Fruit fly (Drosophila melanogaster) whole organism, embryonic: Measurements from ENCODE around the gene CG12992.

Experiments
- B-H2 ChIP-seq: fragments of 200-800 bp; sonication (Bioruptor generic); optimal IDR thresholded peaks from 2 replicates; lab custom pipeline; 2018; ENCODE audit warnings: missing biosample characterization, mild to moderate bottlenecking, missing genetic modification characterization
- BtbVII ChIP-seq: fragments of 200-800 bp; sonication (Bioruptor generic); optimal IDR thresholded peaks from 3 replicates; lab custom pipeline; 2017; ENCODE audit warnings: missing biosample characterization, mild to moderate bottlenecking, missing genetic modification characterization
- CG10321 ChIP-seq: fragments of 200-800 bp; sonication (Bioruptor generic); IDR thresholded peaks from 2 replicates; pipeline ENCODE4 v1.3.6; 2022; ENCODE audit warnings: missing biosample characterization, missing genetic modification characterization
- CG10979 ChIP-seq: fragments of 200-800 bp; sonication (Bioruptor generic); optimal IDR thresholded peaks from 2 replicates; lab custom pipeline; 2018; ENCODE audit warnings: missing biosample characterization, mild to moderate bottlenecking, missing genetic modification characterization, moderate library complexity
- CG11560 ChIP-seq: fragments of 200-800 bp; sonication (Bioruptor generic); IDR thresholded peaks from 3 replicates; pipeline ENCODE4 v1.3.6; 2022; ENCODE audit warnings: missing biosample characterization, missing genetic modification characterization
- CG12155 ChIP-seq: fragments of 200-800 bp; sonication (Bioruptor generic); optimal IDR thresholded peaks from 3 replicates; lab custom pipeline; 2016; ENCODE audit warnings: missing biosample characterization, missing genetic modification characterization
- CG12299 ChIP-seq: fragments of 200-800 bp; sonication (Bioruptor generic); optimal IDR thresholded peaks from 2 replicates; lab custom pipeline; 2018; ENCODE audit warnings: missing biosample characterization, mild to moderate bottlenecking, missing genetic modification characterization
- CG14441 ChIP-seq: fragments of 200-800 bp; sonication (Bioruptor generic); IDR thresholded peaks from 2 replicates; pipeline ENCODE4 v1.3.6; 2022; ENCODE audit warnings: missing biosample characterization, missing genetic modification characterization
- CG14667 ChIP-seq: fragments of 200-800 bp; sonication (Bioruptor generic); IDR thresholded peaks from 2 replicates; pipeline ENCODE4 v1.3.6; 2022; ENCODE audit warnings: missing biosample characterization, missing genetic modification characterization
- CG16863 ChIP-seq: fragments of 200-800 bp; sonication (Bioruptor generic); optimal IDR thresholded peaks from 3 replicates; lab custom pipeline; 2016; ENCODE audit warnings: missing biosample characterization, missing genetic modification characterization
- CG17328 ChIP-seq: fragments of 200-800 bp; sonication (Bioruptor generic); IDR thresholded peaks from 2 replicates; pipeline ENCODE4 v1.3.6; 2022; ENCODE audit warnings: missing biosample characterization, missing genetic modification characterization
- CG17802 ChIP-seq: fragments of 200-800 bp; sonication (Bioruptor generic); optimal IDR thresholded peaks from 2 replicates; lab custom pipeline; 2018; ENCODE audit warnings: missing biosample characterization, mild to moderate bottlenecking, missing genetic modification characterization, moderate library complexity
- CG2875 ChIP-seq: fragments of 200-800 bp; sonication (Bioruptor generic); optimal IDR thresholded peaks from 2 replicates; lab custom pipeline; 2017; ENCODE audit warnings: missing biosample characterization, mild to moderate bottlenecking, missing genetic modification characterization, missing genetic modification reagents
- CG30403 ChIP-seq: fragments of 200-800 bp; sonication (Bioruptor generic); optimal IDR thresholded peaks from 3 replicates; lab custom pipeline; 2016; ENCODE audit warnings: missing biosample characterization, missing genetic modification characterization
- CG3995 ChIP-seq: fragments of 200-800 bp; sonication (Bioruptor generic); optimal IDR thresholded peaks from 3 replicates; lab custom pipeline; 2016; ENCODE audit warnings: missing biosample characterization, missing genetic modification characterization
- CG4360 ChIP-seq: fragments of 200-800 bp; sonication (Bioruptor generic); IDR thresholded peaks from 2 replicates; pipeline ENCODE4 v1.3.6; 2022; ENCODE audit warnings: missing biosample characterization, missing genetic modification characterization
- CG4730 ChIP-seq: fragments of 200-800 bp; sonication (Bioruptor generic); IDR thresholded peaks from 2 replicates; pipeline ENCODE4 v1.3.6; 2022; ENCODE audit warnings: missing biosample characterization, missing genetic modification characterization
- CG5953 ChIP-seq: fragments of 200-800 bp; sonication (Bioruptor generic); IDR thresholded peaks from 2 replicates; pipeline ENCODE4 v1.3.6; 2022; ENCODE audit warnings: missing biosample characterization, missing genetic modification characterization
- CG6689 ChIP-seq: fragments of 200-800 bp; sonication (Bioruptor generic); IDR thresholded peaks from 2 replicates; pipeline ENCODE4 v1.3.6; 2022; ENCODE audit warnings: missing biosample characterization, missing genetic modification characterization
- CG7372 ChIP-seq: fragments of 200-800 bp; sonication (Bioruptor generic); IDR thresholded peaks from 2 replicates; pipeline ENCODE4 v1.3.6; 2022; ENCODE audit warnings: missing biosample characterization, missing genetic modification characterization
- CG8290 ChIP-seq, 3 experiments: fragments of 200-800 bp; sonication (Bioruptor generic); optimal IDR thresholded peaks; 2 replicates each; lab custom pipeline; 2016 to 2019; ENCODE audit warnings: missing biosample characterization in 3 of 3, missing genetic modification characterization in 3 of 3, mild to moderate bottlenecking in 2 of 3, moderate library complexity in 1 of 3
- D19B ChIP-seq: fragments of 200-800 bp; sonication (Bioruptor generic); optimal IDR thresholded peaks from 2 replicates; lab custom pipeline; 2017; ENCODE audit warnings: missing biosample characterization, mild to moderate bottlenecking, missing genetic modification characterization
- Doc3 ChIP-seq: fragments of 200-800 bp; sonication (Bioruptor generic); IDR thresholded peaks from 3 replicates; pipeline ENCODE4 v1.3.6; 2022; ENCODE audit warnings: missing biosample characterization, missing genetic modification characterization; ENCODE audit not compliant: partially characterized antibody
- Drgx ChIP-seq: fragments of 200-800 bp; sonication (Bioruptor generic); IDR thresholded peaks from 2 replicates; pipeline ENCODE4 v1.3.6; 2022; ENCODE audit warnings: missing biosample characterization, missing genetic modification characterization
- Fer1 ChIP-seq: fragments of 200-800 bp; sonication (Bioruptor generic); optimal IDR thresholded peaks from 2 replicates; lab custom pipeline; 2017; ENCODE audit warnings: missing biosample characterization, mild to moderate bottlenecking, missing genetic modification characterization
- Hey ChIP-seq: fragments of 200-800 bp; sonication (Bioruptor generic); optimal IDR thresholded peaks from 3 replicates; lab custom pipeline; 2018; ENCODE audit warnings: missing biosample characterization, mild to moderate bottlenecking, missing genetic modification characterization
- Hr3 ChIP-seq: fragments of 200-800 bp; sonication (Bioruptor generic); optimal IDR thresholded peaks from 3 replicates; lab custom pipeline; 2016; ENCODE audit warnings: missing biosample characterization, missing genetic modification characterization
- Hsf ChIP-seq: fragments of 200-800 bp; sonication (Bioruptor generic); optimal IDR thresholded peaks from 3 replicates; lab custom pipeline; 2016; ENCODE audit warnings: missing biosample characterization, missing genetic modification characterization
- Mad ChIP-seq: fragments of 200-800 bp; sonication (Bioruptor generic); optimal IDR thresholded peaks from 2 replicates; lab custom pipeline; 2016; ENCODE audit warnings: missing biosample characterization, missing genetic modification characterization
- Sox102F ChIP-seq: fragments of 200-800 bp; sonication (Bioruptor generic); optimal IDR thresholded peaks from 2 replicates; lab custom pipeline; 2018; ENCODE audit warnings: missing biosample characterization, mild to moderate bottlenecking, missing genetic modification characterization, moderate library complexity
- Sry-β ChIP-seq: fragments of 200-800 bp; sonication (Bioruptor generic); optimal IDR thresholded peaks from 2 replicates; lab custom pipeline; 2018; ENCODE audit warnings: missing biosample characterization, mild to moderate bottlenecking, missing genetic modification characterization, moderate library complexity
- TFAM ChIP-seq: fragments of 200-800 bp; sonication (Bioruptor generic); optimal IDR thresholded peaks from 2 replicates; lab custom pipeline; 2017; ENCODE audit warnings: missing biosample characterization, missing genetic modification characterization, inconsistent platforms
- abd-A ChIP-seq: fragments of 200-800 bp; sonication (Bioruptor generic); optimal IDR thresholded peaks from 3 replicates; lab custom pipeline; 2019; ENCODE audit warnings: missing biosample characterization, mild to moderate bottlenecking, missing genetic modification characterization, moderate library complexity
- bbx ChIP-seq: fragments of 200-800 bp; sonication (Bioruptor generic); IDR thresholded peaks from 2 replicates; pipeline ENCODE4 v1.3.6; 2022; ENCODE audit warnings: missing biosample characterization, missing genetic modification characterization; ENCODE audit not compliant: partially characterized antibody
- cad ChIP-seq: fragments of >200 bp; optimal IDR thresholded peaks from 2 replicates; lab custom pipeline; 2017; ENCODE audit warnings: missing biosample characterization, missing genetic modification characterization
- cg ChIP-seq: fragments of 200-800 bp; sonication (Bioruptor generic); optimal IDR thresholded peaks from 3 replicates; lab custom pipeline; 2019; ENCODE audit warnings: missing biosample characterization, mild to moderate bottlenecking, missing genetic modification characterization, moderate library complexity
- crp ChIP-seq, 2 experiments: fragments of 200-800 bp; sonication (Bioruptor generic); optimal IDR thresholded peaks; 2 replicates in 1 of 2; 3 replicates in 1 of 2; lab custom pipeline; 2017; ENCODE audit warnings: missing biosample characterization in 2 of 2, missing genetic modification characterization in 2 of 2, mild to moderate bottlenecking in 1 of 2, moderate library complexity in 1 of 2
- danr ChIP-seq: fragments of 200-800 bp; sonication (Bioruptor generic); IDR thresholded peaks from 2 replicates; pipeline ENCODE4 v1.3.6; 2022; ENCODE audit warnings: missing biosample characterization, missing genetic modification characterization
- ems ChIP-seq: fragments of 200-800 bp; sonication (Bioruptor generic); optimal IDR thresholded peaks from 3 replicates; lab custom pipeline; 2016; ENCODE audit warnings: missing biosample characterization, missing genetic modification characterization
- en ChIP-seq: fragments of 200-800 bp; sonication (Bioruptor generic); optimal IDR thresholded peaks from 2 replicates; lab custom pipeline; 2016; ENCODE audit warnings: missing biosample characterization, missing genetic modification characterization
- fd102C ChIP-seq: fragments of 200-800 bp; sonication (Bioruptor generic); optimal IDR thresholded peaks from 2 replicates; lab custom pipeline; 2018; ENCODE audit warnings: missing biosample characterization, mild to moderate bottlenecking, missing genetic modification characterization, moderate library complexity
- gfzf ChIP-seq: fragments of 200-800 bp; sonication (Bioruptor generic); optimal IDR thresholded peaks from 2 replicates; lab custom pipeline; 2016; ENCODE audit warnings: missing biosample characterization, mild to moderate bottlenecking, missing genetic modification characterization, moderate library complexity
- hkb ChIP-seq, 2 experiments: fragments of 200-800 bp in 1 of 2; fragments of >200 bp in 1 of 2; sonication (Bioruptor generic) in 1 of 2; IDR thresholded peaks in 1 of 2; optimal IDR thresholded peaks in 1 of 2; 2 replicates each; pipeline versions ENCODE4 v1.3.6 to Lab custom; 2017 to 2022; ENCODE audit warnings: missing biosample characterization in 1 of 2, missing genetic modification characterization in 1 of 2
- kah ChIP-seq: fragments of 200-800 bp; sonication (Bioruptor generic); optimal IDR thresholded peaks from 2 replicates; lab custom pipeline; 2018; ENCODE audit warnings: missing biosample characterization, mild to moderate bottlenecking, missing genetic modification characterization
- nerfin-2 ChIP-seq: fragments of 200-800 bp; sonication (Bioruptor generic); IDR thresholded peaks from 2 replicates; pipeline ENCODE4 v1.3.6; 2022; ENCODE audit warnings: missing biosample characterization, missing genetic modification characterization; ENCODE audit not compliant: partially characterized antibody
- otp ChIP-seq: fragments of 200-800 bp; sonication (Bioruptor generic); IDR thresholded peaks from 3 replicates; pipeline ENCODE4, ENCODE4 v1.3.6; 2022; ENCODE audit warnings: missing biosample characterization, missing genetic modification characterization
- sna ChIP-seq: fragments of 200-800 bp; sonication (Bioruptor generic); IDR thresholded peaks from 2 replicates; pipeline ENCODE4 v1.3.6; 2022; ENCODE audit warnings: missing biosample characterization, missing genetic modification characterization; ENCODE audit not compliant: partially characterized antibody
- sob ChIP-seq: fragments of 200-800 bp; sonication (Bioruptor generic); IDR thresholded peaks from 2 replicates; pipeline ENCODE4 v1.3.6; 2022; ENCODE audit warnings: missing biosample characterization, missing genetic modification characterization
- trh ChIP-seq: fragments of 200-800 bp; sonication (Bioruptor generic); optimal IDR thresholded peaks from 2 replicates; lab custom pipeline; 2016; ENCODE audit warnings: missing biosample characterization, missing genetic modification characterization
- zen2 ChIP-seq: fragments of 200-800 bp; sonication (Bioruptor generic); IDR thresholded peaks from 3 replicates; pipeline ENCODE4 v1.3.6; 2022; ENCODE audit warnings: missing biosample characterization, missing genetic modification characterization; ENCODE audit not compliant: partially characterized antibody

The CG12992 gene

DNA sequence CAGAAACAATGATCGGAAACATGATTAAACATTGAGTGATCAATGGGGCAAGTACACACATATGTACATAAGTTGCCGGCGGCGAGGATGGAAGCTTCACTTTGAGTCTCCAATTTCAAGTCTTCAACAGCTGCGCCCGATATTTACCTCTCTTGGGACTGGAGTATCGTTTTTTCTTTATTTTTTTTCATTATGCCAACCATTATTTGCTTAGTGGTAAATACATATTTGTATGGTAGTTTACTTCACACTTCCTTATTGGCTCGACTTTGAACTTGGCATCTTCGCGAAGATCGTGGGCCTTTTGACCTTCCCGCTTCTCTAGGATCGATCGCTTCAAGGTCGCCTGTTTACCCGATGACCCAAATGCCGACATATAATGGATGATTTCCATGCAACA is 6.0 kb upstream of the CG12992 start (continued):
- TF ChIP-seq hkb (optimal IDR thresholded peaks at IDR 0.05; lab: Kevin White, UChicago) (no peak), hkb (GFP tag; IDR thresholded peaks at IDR 0.05; lab: Robert Waterston, UW) (peak; percentile 64; the same call in 1 of the 2 replicates), CG4360 (GFP tag; lab: Robert Waterston, UW) (no peak), sob (GFP tag; lab: Robert Waterston, UW) (0 out of 2 replicates have a peak, but pooled peaks have one; percentile 19), D19B (GFP tag; lab: Kevin White, UChicago) (no peak), TFAM (GFP tag; lab: Kevin White, UChicago) (no peak), abd-A (tag; lab: Kevin White, UChicago) (no peak), CG8290 (GFP tag; optimal IDR thresholded peaks at IDR 0.05; lab: Kevin White, UChicago) (no peak), CG8290 (tag; optimal IDR thresholded peaks at IDR 0.05; lab: Kevin White, UChicago) (no peak), Fer1 (GFP tag; lab: Kevin White, UChicago) (peak; percentile 57), BtbVII (peak; percentile 41), CG3995 (GFP tag; lab: Kevin White, UChicago) (no peak), cg (GFP tag; lab: Kevin White, UChicago) (no peak), B-H2 (GFP tag; lab: Kevin White, UChicago) (no peak), Hr3 (GFP tag; lab: Kevin White, UChicago) (no peak), CG5953 (peak; percentile 28; the same call in 1 of the 2 replicates), Sry-β (no peak), CG10979 (no peak), nerfin-2 (no peak), ems (GFP tag; lab: Kevin White, UChicago) (no peak), sna (GFP tag; lab: Robert Waterston, UW) (no peak), Hey (tag; lab: Kevin White, UChicago) (no peak), CG14667 (GFP tag; lab: Robert Waterston, UW) (no peak), CG12299 (tag; lab: Kevin White, UChicago) (peak; percentile 50), Sox102F (GFP tag; lab: Kevin White, UChicago) (peak; percentile 47), CG14441 (GFP tag; lab: Robert Waterston, UW) (no peak), otp (no peak), CG10321 (GFP tag; lab: Robert Waterston, UW) (no peak), trh (GFP tag; lab: Kevin White, UChicago) (no peak), bbx (no peak), CG17328 (GFP tag; lab: Robert Waterston, UW) (no peak), CG30403 (GFP tag; lab: Kevin White, UChicago) (no peak), crp (GFP tag; optimal IDR thresholded peaks at IDR 0.05; lab: Kevin White, UChicago) (no peak), cad (GFP tag; lab: Kevin White, UChicago) (no peak), CG17802 (tag; lab: Kevin White, UChicago) (no peak), danr (GFP tag; lab: Robert Waterston, UW) (no peak), CG16863 (peak; percentile 34), zen2 (GFP tag; lab: Robert Waterston, UW) (no peak), en (peak; percentile 37), kah (GFP tag; lab: Kevin White, UChicago) (no peak), CG7372 (GFP tag; lab: Robert Waterston, UW) (no peak), Mad (GFP tag; lab: Kevin White, UChicago) (no peak), CG6689 (GFP tag; lab: Robert Waterston, UW) (no peak), gfzf (GFP tag; lab: Kevin White, UChicago) (no peak), Hsf (GFP tag; lab: Kevin White, UChicago) (no peak), CG12155 (GFP tag; lab: Kevin White, UChicago) (no peak), CG11560 (tag; lab: Robert Waterston, UW) (no peak), CG4730 (GFP tag; lab: Robert Waterston, UW) (no peak), Doc3 (no peak), CG2875 (GFP tag; lab: Kevin White, UChicago) (peak; percentile 61), fd102C (GFP tag; lab: Kevin White, UChicago) (no peak), Drgx (GFP tag; lab: Robert Waterston, UW) (no peak)
